Fruit fly (Drosophila melanogaster) whole organism, embryonic: ENCODE measurements around the gene ph-p.

Experiments
- CG10543 ChIP-seq: fragments of 200-800 bp; sonication (Bioruptor generic); optimal IDR thresholded peaks from 3 replicates; lab custom pipeline; 2017; ENCODE audit warnings: missing biosample characterization, mild to moderate bottlenecking, missing genetic modification characterization, moderate library complexity
- CG9437 ChIP-seq: fragments of 200-800 bp; sonication (Bioruptor generic); optimal IDR thresholded peaks from 2 replicates; lab custom pipeline; 2018; ENCODE audit warnings: missing biosample characterization, mild to moderate bottlenecking, missing genetic modification characterization
- chm ChIP-seq: fragments of 200-800 bp; sonication (Bioruptor generic); IDR thresholded peaks from 2 replicates; pipeline ENCODE4 v1.3.6; 2022; ENCODE audit warnings: missing biosample characterization, missing genetic modification characterization
- gcm ChIP-seq: fragments of 200-800 bp; sonication (Bioruptor generic); optimal IDR thresholded peaks from 2 replicates; lab custom pipeline; 2019; ENCODE audit warnings: missing biosample characterization, mild to moderate bottlenecking, missing genetic modification characterization, moderate library complexity
- luna ChIP-seq: fragments of 200-800 bp; sonication (Bioruptor generic); optimal IDR thresholded peaks from 2 replicates; lab custom pipeline; 2016; ENCODE audit warnings: missing biosample characterization, missing genetic modification characterization
- nerfin-2 ChIP-seq: fragments of 200-800 bp; sonication (Bioruptor generic); IDR thresholded peaks from 2 replicates; pipeline ENCODE4 v1.3.6; 2022; ENCODE audit warnings: missing biosample characterization, missing genetic modification characterization; ENCODE audit not compliant: partially characterized antibody

DNA sequence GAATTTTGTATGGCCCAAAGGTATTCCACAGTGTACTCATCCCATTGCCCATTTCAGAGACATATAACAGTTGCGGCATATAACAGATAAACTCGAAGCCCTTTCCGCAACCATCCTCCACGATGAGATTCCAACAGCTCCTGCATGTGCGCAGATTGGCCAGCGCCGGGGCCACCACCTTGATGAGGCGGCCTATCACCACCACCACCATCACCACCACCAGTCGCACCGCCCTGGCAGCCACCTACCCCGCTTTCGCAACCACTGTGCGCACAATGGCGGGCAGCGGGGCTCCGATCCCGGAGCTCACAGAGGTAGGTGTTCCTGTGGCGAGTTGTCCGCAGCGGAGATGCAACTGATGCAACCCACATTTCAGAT, 4.8 kb upstream of the ph-p start:
- TF ChIP-seq CG10543 (no peak), CG9437 (GFP tag; lab: Kevin White, UChicago) (no peak), chm (no peak), luna (no peak), gcm (no peak), nerfin-2 (GFP tag; lab: Robert Waterston, UW) (no peak)
